Worm (Caenorhabditis elegans) whole organism, early embryonic: Measurements from ENCODE around the gene atg-13.

Experiments used
- B0310.2 ChIP-seq: sonication (generic microtip); optimal IDR thresholded peaks from 2 replicates; lab custom pipeline; 2016; ENCODE audit warnings: mild to moderate bottlenecking, missing genetic modification characterization, missing compliant biosample characterization
- F13C5.2 ChIP-seq: sonication (generic microtip); optimal IDR thresholded peaks from 2 replicates; lab custom pipeline; 2017; ENCODE audit warnings: mild to moderate bottlenecking, missing genetic modification characterization, inconsistent platforms, missing compliant biosample characterization
- aly-1 ChIP-seq: sonication (generic microtip); optimal IDR thresholded peaks from 2 replicates; lab custom pipeline; 2016; ENCODE audit warnings: missing genetic modification characterization, missing compliant biosample characterization
- ama-1 ChIP-seq: fragments of 150-350 bp; optimal IDR thresholded peaks from 2 replicates; lab custom pipeline; 2014
- ceh-13 ChIP-seq: fragments of 200-800 bp; sonication (Bioruptor generic); optimal IDR thresholded peaks from 2 replicates; lab custom pipeline; 2018; ENCODE audit warnings: mild to moderate bottlenecking, missing genetic modification characterization, missing compliant biosample characterization
- ceh-36 ChIP-seq: sonication (generic microtip); optimal IDR thresholded peaks from 2 replicates; lab custom pipeline; 2016; ENCODE audit warnings: missing genetic modification characterization, inconsistent platforms, missing compliant biosample characterization
- ets-7 ChIP-seq: sonication (generic microtip); optimal IDR thresholded peaks from 2 replicates; lab custom pipeline; 2016; ENCODE audit warnings: missing genotype, missing genetic modification characterization, missing compliant biosample characterization
- flt-1 ChIP-seq: fragments of 200-800 bp; sonication (Bioruptor generic); IDR thresholded peaks from 2 replicates; pipeline ENCODE4 v1.3.6; 2022; ENCODE audit warnings: missing genetic modification characterization, missing compliant biosample characterization
- hmbx-1 ChIP-seq: sonication (generic microtip); optimal IDR thresholded peaks from 2 replicates; lab custom pipeline; 2016; ENCODE audit warnings: mild to moderate bottlenecking, missing genetic modification characterization, missing compliant biosample characterization
- hmg-4 ChIP-seq: fragments of 200-800 bp; sonication (Bioruptor generic); optimal IDR thresholded peaks from 2 replicates; lab custom pipeline; 2018; ENCODE audit warnings: mild to moderate bottlenecking, missing genetic modification characterization, missing compliant biosample characterization
- hnd-1 ChIP-seq: sonication (generic microtip); optimal IDR thresholded peaks from 2 replicates; lab custom pipeline; 2016; ENCODE audit warnings: missing genetic modification characterization, missing compliant biosample characterization
- pes-1 ChIP-seq: fragments of 200-800 bp; sonication (Bioruptor generic); IDR thresholded peaks from 2 replicates; pipeline ENCODE4 v1.3.6; 2022; ENCODE audit warnings: missing genetic modification reagents, missing genetic modification characterization, missing compliant biosample characterization
- scrt-1 ChIP-seq: fragments of 200-800 bp; sonication (Bioruptor generic); IDR thresholded peaks from 2 replicates; pipeline ENCODE4 v1.3.6; 2022; ENCODE audit warnings: missing genetic modification characterization, missing compliant biosample characterization
- sea-1 ChIP-seq: fragments of 200-800 bp; sonication (Bioruptor generic); conservative IDR thresholded peaks from 2 replicates; pipeline ENCODE4 v1.3.6; 2022; ENCODE audit warnings: missing genetic modification characterization, missing compliant biosample characterization
- tbx-11 ChIP-seq: fragments of 200-800 bp; sonication (Bioruptor generic); IDR thresholded peaks from 2 replicates; pipeline ENCODE4 v1.3.6; 2022; ENCODE audit warnings: missing genetic modification characterization, missing compliant biosample characterization
- tbx-37 ChIP-seq: fragments of 200-800 bp; sonication (Bioruptor generic); conservative IDR thresholded peaks from 2 replicates; pipeline ENCODE4 v1.3.6; 2022; ENCODE audit warnings: missing genetic modification reagents, missing genetic modification characterization, missing compliant biosample characterization
- tra-4 ChIP-seq: sonication (generic microtip); optimal IDR thresholded peaks from 2 replicates; lab custom pipeline; 2017; ENCODE audit warnings: missing genetic modification characterization, missing compliant biosample characterization

The atg-13 gene

DNA sequence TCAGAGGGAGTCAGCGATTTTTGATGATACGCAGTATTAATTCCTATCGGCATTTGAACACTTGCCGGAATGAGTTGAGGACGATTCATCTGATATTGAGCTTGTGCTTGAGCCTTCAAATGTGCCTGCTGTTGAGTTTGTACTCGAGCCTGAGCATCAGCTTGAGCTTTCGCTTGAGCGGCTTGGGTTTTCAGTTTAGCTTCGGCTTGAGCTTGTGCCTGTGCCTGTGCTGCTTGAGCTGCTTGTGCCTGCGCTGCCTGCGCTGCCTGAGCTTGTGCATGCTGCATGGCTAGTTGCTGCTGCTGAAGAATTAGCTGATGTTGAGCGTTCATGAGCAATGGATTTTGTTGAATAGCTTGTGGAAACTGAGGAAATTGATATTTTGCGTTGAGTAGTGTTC, 42.1 kb downstream of the atg-13 start:
- no peak for TF ChIP-seq aly-1 (tag; lab: Kevin White, UChicago)
- no peak for TF ChIP-seq F13C5.2 (tag; lab: Kevin White, UChicago)
- TF ChIP-seq ama-1, result no peak
- TF ChIP-seq hnd-1, result no peak
- TF ChIP-seq flt-1 (GFP tag; lab: Robert Waterston, UW), result no peak
- no peak for TF ChIP-seq scrt-1
- no peak for TF ChIP-seq tra-4
- TF ChIP-seq pes-1 (GFP tag; lab: Robert Waterston, UW), result no peak
- no peak for TF ChIP-seq ceh-36 (tag; lab: Kevin White, UChicago)
- no peak for TF ChIP-seq ceh-13 (GFP tag; lab: Kevin White, UChicago)
- no peak for TF ChIP-seq tbx-37 (GFP tag; lab: Robert Waterston, UW)
- TF ChIP-seq B0310.2 (tag; lab: Kevin White, UChicago), result no peak
- TF ChIP-seq hmbx-1 (tag; lab: Kevin White, UChicago), result no peak
- TF ChIP-seq hmg-4 (GFP tag; lab: Kevin White, UChicago), result no peak
- TF ChIP-seq tbx-11, result no peak
- TF ChIP-seq ets-7 (tag; lab: Kevin White, UChicago), result no peak
- no peak for TF ChIP-seq sea-1 (GFP tag; lab: Robert Waterston, UW)

DNA sequence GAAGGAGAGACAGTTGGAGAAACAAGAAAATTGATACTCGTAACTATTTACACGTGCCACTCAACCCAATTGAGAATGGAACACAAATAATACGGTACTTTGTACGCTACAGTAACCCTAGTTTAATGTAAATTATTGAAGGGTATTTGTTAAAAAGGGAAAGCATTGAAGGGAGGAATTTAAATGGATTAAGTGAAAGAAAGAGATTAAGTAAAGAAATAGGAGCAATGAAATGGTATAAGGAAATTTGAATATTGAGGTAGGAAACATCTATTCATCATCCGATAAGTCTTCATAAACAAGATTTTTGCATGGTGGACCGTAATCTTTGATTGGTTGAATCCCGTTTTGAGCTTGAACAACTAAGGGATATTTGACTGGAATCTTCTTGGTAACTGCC, 46.6 kb downstream of the atg-13 start:
- TF ChIP-seq hmg-4 (GFP tag; lab: Kevin White, UChicago) (no peak), hnd-1 (no peak), pes-1 (GFP tag; lab: Robert Waterston, UW) (no peak), B0310.2 (tag; lab: Kevin White, UChicago) (no peak), ceh-13 (GFP tag; lab: Kevin White, UChicago) (no peak), aly-1 (tag; lab: Kevin White, UChicago) (no peak), sea-1 (GFP tag; lab: Robert Waterston, UW) (no peak), hmbx-1 (tag; lab: Kevin White, UChicago) (no peak), F13C5.2 (tag; lab: Kevin White, UChicago) (no peak), ama-1 (no peak), tbx-11 (no peak), ceh-36 (tag; lab: Kevin White, UChicago) (no peak), ets-7 (tag; lab: Kevin White, UChicago) (no peak), tbx-37 (GFP tag; lab: Robert Waterston, UW) (no peak)

DNA sequence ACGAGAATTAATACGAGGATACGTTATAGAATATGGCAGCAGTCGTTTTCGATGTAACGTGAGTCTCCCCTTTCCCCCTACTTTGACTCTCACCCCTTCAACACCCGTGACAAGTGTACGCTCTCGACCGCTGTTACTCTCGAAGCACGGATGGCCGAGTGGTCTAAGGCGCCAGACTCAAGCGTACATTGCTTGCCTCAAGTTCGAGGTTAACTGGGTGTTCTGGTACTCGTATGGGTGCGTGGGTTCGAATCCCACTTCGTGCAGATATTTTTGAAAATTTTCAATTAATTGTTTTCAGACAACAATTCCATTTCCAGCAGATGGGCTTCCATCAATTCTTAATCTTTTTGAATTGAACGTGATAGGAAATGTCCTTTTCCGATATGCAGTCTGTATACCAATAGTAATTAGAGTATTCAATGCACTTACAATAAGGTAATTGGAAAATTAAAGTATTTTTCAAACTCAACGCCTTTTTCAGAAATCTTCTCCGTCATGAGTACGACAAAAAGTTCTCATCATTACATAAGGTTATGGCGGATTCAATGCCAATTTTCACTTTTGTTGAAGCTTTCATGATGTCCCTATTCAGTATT, 48.4 kb downstream of the atg-13 start:
- TF ChIP-seq hmbx-1 (tag; lab: Kevin White, UChicago), result peak; percentile 57
- peak; percentile 68 for TF ChIP-seq hnd-1
- TF ChIP-seq tra-4, result peak; percentile 70
- peak; percentile 90 for TF ChIP-seq F13C5.2 (tag; lab: Kevin White, UChicago)
- TF ChIP-seq flt-1 (GFP tag; lab: Robert Waterston, UW), result peak; percentile 93
- peak; percentile 91 for TF ChIP-seq sea-1 (GFP tag; lab: Robert Waterston, UW)
- no peak for TF ChIP-seq ama-1
- TF ChIP-seq tbx-11, result peak; percentile 89
- TF ChIP-seq ceh-36 (tag; lab: Kevin White, UChicago), result peak; percentile 89
- TF ChIP-seq hmg-4 (GFP tag; lab: Kevin White, UChicago), result peak; percentile 93
- TF ChIP-seq tbx-37 (GFP tag; lab: Robert Waterston, UW), result peak; percentile 83
- peak; percentile 87 for TF ChIP-seq ceh-13 (GFP tag; lab: Kevin White, UChicago)
- peak; percentile 90 for TF ChIP-seq B0310.2 (tag; lab: Kevin White, UChicago)
- peak; percentile 89 for TF ChIP-seq scrt-1
- TF ChIP-seq ets-7 (tag; lab: Kevin White, UChicago), result peak; percentile 70
- TF ChIP-seq pes-1 (GFP tag; lab: Robert Waterston, UW), result peak; percentile 95
- TF ChIP-seq aly-1 (tag; lab: Kevin White, UChicago), result peak; percentile 90

DNA sequence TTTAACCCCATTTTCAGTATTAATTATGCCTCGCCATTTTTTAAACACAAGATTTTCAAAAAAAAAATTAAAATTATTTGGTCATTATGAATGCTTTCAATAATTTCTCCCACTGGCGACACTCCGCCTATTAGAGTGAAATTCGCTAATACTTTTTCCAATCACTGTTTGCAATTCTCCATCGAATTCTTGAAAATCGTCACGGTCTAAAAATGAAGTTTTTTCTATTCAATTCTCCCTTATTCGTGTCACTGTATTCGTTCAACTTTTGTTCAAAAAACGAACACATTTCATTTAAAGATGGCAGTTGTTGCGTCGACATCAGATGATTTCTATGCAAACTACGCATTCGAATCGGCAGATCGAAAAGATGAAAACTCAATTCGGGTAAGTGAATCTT, 49.5 kb downstream of the atg-13 start, which contains the start of gene C14B9.3:
Gene C14B9.3 (plus strand): TSS at position 301 of the 400 bp plus-strand sequence.
- no peak for TF ChIP-seq ceh-13 (GFP tag; lab: Kevin White, UChicago)
- no peak for TF ChIP-seq tbx-37 (GFP tag; lab: Robert Waterston, UW)
- no peak for TF ChIP-seq hmbx-1 (tag; lab: Kevin White, UChicago)
- no peak for TF ChIP-seq sea-1 (GFP tag; lab: Robert Waterston, UW)
- TF ChIP-seq tra-4, result no peak
- TF ChIP-seq F13C5.2 (tag; lab: Kevin White, UChicago), result no peak
- no peak for TF ChIP-seq ama-1
- TF ChIP-seq hmg-4 (GFP tag; lab: Kevin White, UChicago), result no peak
- no peak for TF ChIP-seq pes-1 (GFP tag; lab: Robert Waterston, UW)
- no peak for TF ChIP-seq aly-1 (tag; lab: Kevin White, UChicago)
- TF ChIP-seq flt-1 (GFP tag; lab: Robert Waterston, UW), result no peak
- TF ChIP-seq tbx-11, result no peak
- TF ChIP-seq B0310.2 (tag; lab: Kevin White, UChicago), result no peak
- no peak for TF ChIP-seq hnd-1
- TF ChIP-seq ceh-36 (tag; lab: Kevin White, UChicago), result no peak
- TF ChIP-seq scrt-1, result no peak
- no peak for TF ChIP-seq ets-7 (tag; lab: Kevin White, UChicago)

DNA sequence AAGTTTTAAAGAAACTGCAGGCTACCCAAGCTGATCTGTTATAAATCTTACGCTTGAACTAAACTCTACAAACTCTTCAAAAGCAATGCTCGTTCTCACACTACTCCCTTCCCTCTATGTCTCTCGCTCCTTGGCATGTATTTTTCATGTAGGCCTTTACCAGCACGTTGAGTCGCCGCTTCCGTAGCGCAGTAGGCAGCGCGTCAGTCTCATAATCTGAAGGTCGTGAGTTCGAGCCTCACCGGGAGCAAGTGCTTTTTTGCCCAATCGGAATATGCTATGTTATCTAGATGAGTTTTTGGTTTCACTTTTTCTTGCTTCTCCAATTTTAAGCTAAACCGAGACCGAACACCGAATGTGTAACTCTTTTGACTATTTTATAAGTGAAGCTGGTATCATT, 51.5 kb downstream of the atg-13 start:
- TF ChIP-seq ceh-36 (tag; lab: Kevin White, UChicago) (peak; percentile 75), flt-1 (GFP tag; lab: Robert Waterston, UW) (peak; percentile 86), ceh-13 (GFP tag; lab: Kevin White, UChicago) (peak; percentile 64), hnd-1 (peak; percentile 66), scrt-1 (peak; percentile 88), B0310.2 (tag; lab: Kevin White, UChicago) (peak; percentile 79), tbx-37 (GFP tag; lab: Robert Waterston, UW) (peak; percentile 67), hmg-4 (GFP tag; lab: Kevin White, UChicago) (peak; percentile 92), F13C5.2 (tag; lab: Kevin White, UChicago) (peak; percentile 80), tra-4 (peak; percentile 51), aly-1 (tag; lab: Kevin White, UChicago) (peak; percentile 88), pes-1 (GFP tag; lab: Robert Waterston, UW) (peak; percentile 91), sea-1 (GFP tag; lab: Robert Waterston, UW) (peak; percentile 88), ama-1 (no peak), ets-7 (tag; lab: Kevin White, UChicago) (peak; percentile 50), tbx-11 (peak; percentile 77), hmbx-1 (tag; lab: Kevin White, UChicago) (peak; percentile 27)
